Worm (Caenorhabditis elegans) whole organism, L2 larva: ENCODE data around the gene bcl-7.

Experiments
- ZK546.5 ChIP-seq: sonication (generic microtip); optimal IDR thresholded peaks from 2 replicates; lab custom pipeline; 2017; ENCODE audit warnings: missing biosample characterization, missing genetic modification characterization
- fos-1 ChIP-seq: fragments of 150-350 bp; optimal IDR thresholded peaks from 2 replicates; lab custom pipeline; 2014; ENCODE audit warnings: missing biosample characterization, missing genetic modification characterization
- lin-13 ChIP-seq: fragments of 150-350 bp; optimal IDR thresholded peaks from 2 replicates; lab custom pipeline; 2014; ENCODE audit warnings: missing biosample characterization, missing genetic modification reagents, missing genetic modification characterization
- lin-39 ChIP-seq: fragments of 150-350 bp; optimal IDR thresholded peaks from 2 replicates; lab custom pipeline; 2014; ENCODE audit warnings: missing biosample characterization, missing genetic modification reagents, missing genetic modification characterization
- unc-39 ChIP-seq: fragments of 150-350 bp; optimal IDR thresholded peaks from 2 replicates; lab custom pipeline; 2014; ENCODE audit warnings: missing biosample characterization, missing genetic modification characterization
- zag-1 ChIP-seq: fragments of 150-350 bp; optimal IDR thresholded peaks from 2 replicates; lab custom pipeline; 2014; ENCODE audit warnings: missing biosample characterization, missing genetic modification characterization

DNA sequence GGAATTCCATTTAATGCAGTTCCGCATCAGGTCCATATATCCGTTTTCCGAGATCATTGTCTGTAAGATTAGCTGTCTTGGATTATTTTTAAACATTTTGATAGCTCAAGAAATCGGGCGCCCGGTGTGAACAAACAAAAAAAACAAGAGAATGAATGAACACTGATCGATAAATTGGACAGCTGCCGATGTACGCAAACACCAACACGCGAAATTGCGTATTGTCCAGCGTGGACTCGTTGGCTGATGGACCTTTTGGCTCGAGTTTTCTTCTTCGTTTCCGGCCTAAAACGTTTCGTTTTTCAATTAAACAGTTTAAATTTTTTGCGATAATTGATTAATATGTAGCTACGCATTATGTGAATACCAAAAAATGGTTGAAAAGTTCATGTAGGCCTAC, 19.8 kb upstream of the bcl-7 start, which contains the start of gene dpff-1:
- TF ChIP-seq fos-1 (tag; lab: Kevin White, UChicago) (no peak), ZK546.5 (tag; lab: Kevin White, UChicago) (no peak), zag-1 (tag; lab: Kevin White, UChicago) (no peak), unc-39 (tag; lab: Kevin White, UChicago) (no peak), lin-39 (tag; lab: Kevin White, UChicago) (no peak), lin-13 (GFP tag; lab: Kevin White, UChicago) (no peak)
